Worm (Caenorhabditis elegans) whole organism, midembryonic: Measurements from ENCODE around the gene T09F5.20.

Experiments used
- cog-1 ChIP-seq: sonication (generic microtip); optimal IDR thresholded peaks from 2 replicates; lab custom pipeline; 2016; ENCODE audit warnings: missing genetic modification characterization, missing compliant biosample characterization
- flt-1 ChIP-seq: fragments of 200-800 bp; sonication (Bioruptor generic); IDR thresholded peaks from 2 replicates; pipeline ENCODE4 v1.3.6; 2022; ENCODE audit warnings: missing genetic modification characterization, missing compliant biosample characterization
- klf-2 ChIP-seq: fragments of 200-800 bp; sonication (Bioruptor generic); conservative IDR thresholded peaks from 2 replicates; pipeline ENCODE4 v1.3.6; 2022; ENCODE audit warnings: missing genetic modification reagents, missing genetic modification characterization, missing compliant biosample characterization
- med-1 ChIP-seq: sonication (generic microtip); optimal IDR thresholded peaks from 2 replicates; lab custom pipeline; 2017; ENCODE audit warnings: missing genetic modification characterization, mild to moderate bottlenecking, missing compliant biosample characterization, antibody characterized with exemption, missing genetic modification reagents; ENCODE audit not compliant: insufficient read depth
- tab-1 ChIP-seq: fragments of 200-800 bp; sonication (Bioruptor generic); IDR thresholded peaks from 2 replicates; pipeline ENCODE4 v1.3.6; 2022; ENCODE audit warnings: missing genetic modification characterization, missing compliant biosample characterization
- ztf-23 ChIP-seq: fragments of 200-800 bp; sonication (Bioruptor generic); IDR thresholded peaks from 2 replicates; pipeline ENCODE4 v1.3.6; 2022; ENCODE audit warnings: missing genetic modification reagents, missing genetic modification characterization, missing compliant biosample characterization
- ztf-29 ChIP-seq: fragments of 200-800 bp; sonication (Bioruptor generic); IDR thresholded peaks from 2 replicates; pipeline ENCODE4 v1.3.6; 2022; ENCODE audit warnings: missing genetic modification reagents, missing genetic modification characterization, missing compliant biosample characterization

DNA sequence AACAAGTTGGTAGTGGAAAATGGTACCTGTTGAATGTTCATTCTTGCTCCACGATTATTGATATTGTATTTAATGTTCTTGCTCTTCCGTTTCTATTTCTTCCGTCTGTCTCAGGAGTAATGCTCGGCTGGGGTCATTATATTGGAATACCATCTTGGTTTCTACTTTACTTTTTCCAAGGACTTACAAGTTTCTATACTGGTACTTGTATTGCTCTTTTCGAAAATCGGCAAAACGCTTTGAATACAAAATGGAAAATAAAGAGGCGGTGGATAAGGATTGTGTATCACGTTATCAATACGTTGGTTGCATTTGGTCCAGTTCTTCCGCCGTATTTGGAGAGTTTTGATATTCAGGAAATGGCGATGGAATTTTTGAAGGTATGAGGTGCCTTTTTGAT is 4.3 kb upstream of the T09F5.20 start:
- TF ChIP-seq flt-1 (no peak), klf-2 (GFP tag; lab: Robert Waterston, UW) (no peak), ztf-23 (GFP tag; lab: Robert Waterston, UW) (no peak), tab-1 (GFP tag; lab: Robert Waterston, UW) (no peak), med-1 (GFP tag; lab: Kevin White, UChicago) (no peak), ztf-29 (no peak), cog-1 (no peak)
